Worm (Caenorhabditis elegans) whole organism, L2 larva: ENCODE results near the gene col-123.

Experiments used
- F13H6.1 ChIP-seq: sonication (generic microtip); optimal IDR thresholded peaks from 2 replicates; lab custom pipeline; 2016; ENCODE audit warnings: missing genetic modification characterization, missing compliant biosample characterization
- R02D3.7 ChIP-seq: fragments of 150-350 bp; optimal IDR thresholded peaks from 2 replicates; lab custom pipeline; 2014; ENCODE audit warnings: missing biosample characterization, missing genetic modification characterization
- ZK546.5 ChIP-seq: sonication (generic microtip); optimal IDR thresholded peaks from 2 replicates; lab custom pipeline; 2017; ENCODE audit warnings: missing biosample characterization, missing genetic modification characterization
- aly-2 ChIP-seq: fragments of 150-350 bp; optimal IDR thresholded peaks from 2 replicates; lab custom pipeline; 2014; ENCODE audit warnings: missing biosample characterization, missing genetic modification characterization
- lin-11 ChIP-seq: fragments of 150-350 bp; sonication (generic microtip); optimal IDR thresholded peaks from 2 replicates; lab custom pipeline; 2014; ENCODE audit warnings: missing biosample characterization, missing genetic modification characterization, inconsistent platforms, mixed read lengths
- lsy-2 ChIP-seq, 2 experiments: fragments of 150-350 bp in 1 of 2; sonication (generic microtip) in 1 of 2; optimal IDR thresholded peaks; 2 replicates each; lab custom pipeline; 2014 to 2017; ENCODE audit warnings: missing biosample characterization in 2 of 2, missing genetic modification characterization in 2 of 2
- nhr-10 ChIP-seq: sonication (generic microtip); optimal IDR thresholded peaks from 2 replicates; lab custom pipeline; 2017; ENCODE audit warnings: missing biosample characterization, missing genetic modification characterization
- nhr-21 ChIP-seq: fragments of 150-350 bp; optimal IDR thresholded peaks from 2 replicates; lab custom pipeline; 2014; ENCODE audit warnings: missing biosample characterization, missing genetic modification characterization
- nhr-237 ChIP-seq: fragments of 150-350 bp; optimal IDR thresholded peaks from 2 replicates; lab custom pipeline; 2014; ENCODE audit warnings: missing biosample characterization, missing genetic modification characterization
- peb-1 ChIP-seq: fragments of 150-350 bp; optimal IDR thresholded peaks from 2 replicates; lab custom pipeline; 2014; ENCODE audit warnings: missing biosample characterization, missing genetic modification characterization
- unc-62 ChIP-seq: fragments of 150-350 bp; optimal IDR thresholded peaks from 2 replicates; lab custom pipeline; 2014; ENCODE audit warnings: missing biosample characterization, missing genetic modification reagents, missing genetic modification characterization
- ztf-11 ChIP-seq: sonication (generic microtip); optimal IDR thresholded peaks from 2 replicates; lab custom pipeline; 2017; ENCODE audit warnings: missing biosample characterization, missing genetic modification characterization

DNA sequence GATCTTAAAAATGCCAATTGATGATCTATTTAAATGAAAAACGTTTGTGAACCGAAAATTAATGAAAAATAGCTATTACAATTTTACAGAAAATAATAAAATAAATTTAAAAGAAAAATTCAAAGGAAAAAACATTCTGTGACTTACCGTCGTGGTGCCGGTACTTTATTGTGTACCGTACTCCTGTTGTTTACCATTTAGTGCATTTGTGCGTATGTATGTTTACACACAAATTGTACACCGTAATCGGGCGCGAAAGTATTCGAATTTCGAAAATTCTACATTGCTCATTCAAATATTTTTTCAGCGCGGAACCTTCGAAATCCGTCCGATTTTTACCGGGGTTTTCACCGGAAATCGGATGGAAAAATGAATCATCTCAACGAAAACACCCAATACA lies 43.7 kb upstream of the col-123 start, which contains the start of gene T13F2.6:
- TF ChIP-seq unc-62 (GFP tag; lab: Kevin White, UChicago) (no peak), F13H6.1 (no peak), aly-2 (tag; lab: Kevin White, UChicago) (no peak), peb-1 (tag; lab: Kevin White, UChicago) (no peak), nhr-237 (tag; lab: Kevin White, UChicago) (no peak), nhr-10 (tag; lab: Kevin White, UChicago) (no peak), R02D3.7 (tag; lab: Kevin White, UChicago) (no peak), nhr-21 (tag; lab: Kevin White, UChicago) (no peak), ZK546.5 (tag; lab: Kevin White, UChicago) (no peak), ztf-11 (tag; lab: Kevin White, UChicago) (no peak), lin-11 (tag; lab: Kevin White, UChicago) (no peak), lsy-2 (tag; optimal IDR thresholded peaks at IDR 0.05; lab: Kevin White, UChicago) (no peak)
